Fruit fly (Drosophila melanogaster): Measurements from ENCODE around the gene htl.

DNA sequence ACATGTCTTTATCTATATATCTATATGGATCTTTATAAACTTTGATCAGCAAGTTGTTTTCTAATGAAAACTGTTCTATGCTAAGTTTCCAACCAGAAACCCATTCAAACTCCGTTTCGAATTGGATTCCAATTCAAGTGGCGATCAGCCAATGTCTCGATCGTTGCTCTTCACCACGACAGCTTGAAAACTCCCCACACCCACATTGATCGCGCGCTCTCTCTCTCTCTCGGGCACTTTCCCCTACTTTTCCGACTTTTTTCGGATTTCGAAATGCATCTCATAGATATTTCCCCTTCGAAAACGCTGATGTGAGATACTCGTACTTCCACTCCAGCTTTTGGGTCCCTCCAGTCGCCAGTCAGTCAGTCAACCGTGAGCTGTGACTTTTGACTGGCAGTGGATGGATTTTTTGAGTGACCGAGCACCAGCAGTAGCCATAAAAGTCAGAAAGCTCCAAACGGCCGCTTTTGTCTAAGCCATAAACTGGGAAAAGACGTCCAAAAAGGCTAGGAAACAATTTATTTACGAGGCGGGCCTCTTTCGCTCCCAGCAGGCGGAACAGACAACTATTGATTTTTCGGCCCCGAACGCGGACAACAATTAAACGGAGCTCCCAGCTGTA, 10.5 kb upstream of the htl start:
- no peak for TF ChIP-seq esn (GFP tag; optimal IDR thresholded peaks at IDR 0.05)
- no peak for TF ChIP-seq fkh (GFP tag; optimal IDR thresholded peaks at IDR 0.05)
- TF ChIP-seq OdsH (GFP tag; optimal IDR thresholded peaks at IDR 0.05): no peak
- TF ChIP-seq svp (GFP tag): no peak
- TF ChIP-seq spab (GFP tag; optimal IDR thresholded peaks at IDR 0.05): no peak
- no peak for TF ChIP-seq dac (GFP tag; optimal IDR thresholded peaks at IDR 0.05)
- TF ChIP-seq CG32006 (GFP tag; optimal IDR thresholded peaks at IDR 0.05): no peak

Data from whole organism, prepupa.